Fruit fly (Drosophila melanogaster): Measurements from ENCODE around the gene CG31975.
A peak's percentile ranks its signal among the peaks of the same experiment; 100 is the strongest.

The CG31975 gene

DNA sequence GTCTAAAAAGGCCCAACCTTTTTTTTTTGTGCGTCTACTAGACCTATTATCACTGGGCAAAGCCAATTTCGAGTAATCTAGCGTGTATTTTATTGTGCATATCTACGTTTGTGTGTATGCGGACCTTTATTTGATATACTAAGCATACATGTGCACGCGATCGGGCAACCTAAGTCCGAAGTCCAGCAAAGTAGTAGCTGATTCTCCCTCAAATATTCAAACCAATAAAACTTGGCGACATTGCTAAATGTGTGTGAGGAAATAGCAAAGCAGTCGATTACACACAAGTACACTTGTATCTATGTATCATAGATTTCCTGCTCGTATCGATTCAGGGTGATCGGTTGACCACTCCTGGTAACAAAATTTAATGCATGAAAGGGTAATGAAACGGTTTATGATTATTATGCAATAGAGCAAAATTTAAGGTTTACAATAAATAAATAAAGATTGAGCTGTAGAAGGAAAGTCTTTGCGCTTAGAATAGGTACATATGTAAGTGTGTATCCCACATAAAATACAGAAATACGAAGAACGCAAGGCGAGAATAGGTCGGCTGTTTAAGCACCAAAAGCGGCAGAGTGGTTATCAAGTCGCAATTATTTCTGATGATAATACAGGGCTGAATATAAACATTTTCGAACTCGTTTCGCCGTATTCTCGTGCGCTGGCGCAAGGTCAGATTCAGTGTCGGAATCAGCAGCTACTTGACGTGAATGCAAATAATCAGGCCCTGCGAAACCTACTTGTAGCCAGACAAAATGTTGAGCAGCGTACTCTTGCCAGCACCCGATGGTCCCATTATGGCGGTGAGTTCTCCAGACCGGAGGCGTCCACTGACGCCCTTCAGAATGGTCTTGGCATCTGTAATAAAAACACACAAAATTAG lies 15.2 kb downstream of the CG31975 start (continued):
- TF ChIP-seq fd3F (GFP tag; optimal IDR thresholded peaks at IDR 0.05) (no peak), sna (GFP tag; IDR thresholded peaks at IDR 0.05; ENCODE audit: partially characterized antibody) (no peak), Doc3 (GFP tag; IDR thresholded peaks at IDR 0.05; ENCODE audit: partially characterized antibody) (no peak), CG3281 (GFP tag; optimal IDR thresholded peaks at IDR 0.05) (no peak), CG17361 (GFP tag; IDR thresholded peaks at IDR 0.05) (no peak), Vsx1 (GFP tag; optimal IDR thresholded peaks at IDR 0.05) (no peak), CG4617 (GFP tag; optimal IDR thresholded peaks at IDR 0.05; ENCODE audit: borderline replicate concordance) (no peak), Antp (GFP tag; optimal IDR thresholded peaks at IDR 0.05) (no peak), ro (GFP tag; IDR thresholded peaks at IDR 0.05) (no peak), CG6813 (GFP tag; optimal IDR thresholded peaks at IDR 0.05) (no peak), YL-1 (GFP tag; optimal IDR thresholded peaks at IDR 0.05) (no peak), Hr78 (GFP tag; optimal IDR thresholded peaks at IDR 0.05) (no peak), CG34376 (GFP tag; optimal IDR thresholded peaks at IDR 0.05) (peak; percentile 84), cg (GFP tag; optimal IDR thresholded peaks at IDR 0.05) (peak; percentile 24), ftz-f1 (GFP tag; optimal IDR thresholded peaks at IDR 0.05) (peak; percentile 34), CG10543 (GFP tag; optimal IDR thresholded peaks at IDR 0.05) (peak; percentile 25), insv (GFP tag; optimal IDR thresholded peaks at IDR 0.05) (no peak), CG43689 (GFP tag; IDR thresholded peaks at IDR 0.05) (no peak), Med (GFP tag) (peak; percentile 71), CG11696 (GFP tag; IDR thresholded peaks at IDR 0.05) (no peak), dmrt11E (tag; optimal IDR thresholded peaks at IDR 0.05) (no peak), CG4328 (GFP tag; optimal IDR thresholded peaks at IDR 0.05) (no peak), CG2199 (GFP tag; IDR thresholded peaks at IDR 0.05) (no peak), CG16779 (GFP tag; IDR thresholded peaks at IDR 0.05) (no peak), Ravus (GFP tag; IDR thresholded peaks at IDR 0.05) (no peak), Deaf1 (tag; optimal IDR thresholded peaks at IDR 0.05) (no peak), Sox102F (GFP tag; optimal IDR thresholded peaks at IDR 0.05) (no peak), chinmo (GFP tag; IDR thresholded peaks at IDR 0.05; ENCODE audit: partially characterized antibody) (0 out of 4 replicates have a peak, but pooled peaks have one; percentile 48), Stat92E (GFP tag; optimal IDR thresholded peaks at IDR 0.05) (no peak), CG9609 (GFP tag; optimal IDR thresholded peaks at IDR 0.05) (no peak), CG31388 (GFP tag; optimal IDR thresholded peaks at IDR 0.05) (no peak), crc (GFP tag; optimal IDR thresholded peaks at IDR 0.05) (no peak), lbe (GFP tag; optimal IDR thresholded peaks at IDR 0.05) (no peak), otp (GFP tag; IDR thresholded peaks at IDR 0.05) (no peak), Ssrp (tag; optimal IDR thresholded peaks at IDR 0.05) (no peak), CG34224 (GFP tag; IDR thresholded peaks at IDR 0.05; ENCODE audit: partially characterized antibody) (no peak), toy (GFP tag; IDR thresholded peaks at IDR 0.05) (no peak), CrebB (tag; optimal IDR thresholded peaks at IDR 0.05) (no peak), Ets97D (GFP tag; optimal IDR thresholded peaks at IDR 0.05) (no peak), bigmax (GFP tag; optimal IDR thresholded peaks at IDR 0.05) (no peak), Neu2 (GFP tag; optimal IDR thresholded peaks at IDR 0.05; ENCODE audit: borderline replicate concordance) (no peak), Mad (GFP tag; optimal IDR thresholded peaks at IDR 0.05) (no peak), HLH3B (GFP tag; IDR thresholded peaks at IDR 0.05) (no peak), Hmr (GFP tag; optimal IDR thresholded peaks at IDR 0.05) (peak; percentile 11), cwo (GFP tag; optimal IDR thresholded peaks at IDR 0.05) (peak; percentile 35), sd (tag; optimal IDR thresholded peaks at IDR 0.05) (peak; percentile 40), CG9727 (GFP tag; optimal IDR thresholded peaks at IDR 0.05) (no peak), Adf1 (GFP tag; IDR thresholded peaks at IDR 0.05) (0 out of 2 replicates have a peak, but pooled peaks have one; percentile 5)
